Worm (Caenorhabditis elegans) whole organism, L1 larva: Measurements from ENCODE around the gene M04B2.4.

Experiments
- ceh-82 ChIP-seq, 3 experiments: fragments of 150-350 bp in 1 of 3; sonication (generic microtip) in 2 of 3; optimal IDR thresholded peaks; 2 replicates each; lab custom pipeline; 2014 to 2017; ENCODE audit warnings: missing biosample characterization in 3 of 3, missing genetic modification characterization in 3 of 3
- elt-2 ChIP-seq: sonication (generic microtip); optimal IDR thresholded peaks from 2 replicates; lab custom pipeline; 2016; ENCODE audit warnings: missing genetic modification characterization, mild to moderate bottlenecking, inconsistent platforms, missing compliant biosample characterization, missing genetic modification reagents
- fkh-10 ChIP-seq: sonication (generic microtip); optimal IDR thresholded peaks from 2 replicates; lab custom pipeline; 2017; ENCODE audit warnings: missing biosample characterization, missing genetic modification reagents, missing genetic modification characterization
- hpl-2 ChIP-seq: fragments of 150-350 bp; optimal IDR thresholded peaks from 2 replicates; lab custom pipeline; 2014; ENCODE audit warnings: missing biosample characterization, missing genetic modification reagents, missing genetic modification characterization
- lin-13 ChIP-seq: fragments of 150-350 bp; optimal IDR thresholded peaks from 2 replicates; lab custom pipeline; 2014; ENCODE audit warnings: missing biosample characterization, missing genetic modification reagents, missing genetic modification characterization
- mep-1 ChIP-seq: fragments of 150-350 bp; optimal IDR thresholded peaks from 2 replicates; lab custom pipeline; 2014; ENCODE audit warnings: missing biosample characterization, missing genetic modification characterization
- skn-1 ChIP-seq: fragments of 150-350 bp; optimal IDR thresholded peaks from 2 replicates; lab custom pipeline; 2014; ENCODE audit warnings: missing biosample characterization, missing genetic modification characterization

- TF ChIP-seq skn-1 (tag; lab: Kevin White, UChicago) (no peak), hpl-2 (no peak), ceh-82 (tag; optimal IDR thresholded peaks at IDR 0.05; lab: Kevin White, UChicago) (no peak), lin-13 (GFP tag; lab: Kevin White, UChicago) (no peak), mep-1 (no peak), fkh-10 (GFP tag; lab: Kevin White, UChicago) (no peak), elt-2 (no peak)
Measured at ce11 chrIV:11498169-11498568, 22.7 kb downstream of the M04B2.4 start, which contains the start of gene sms-1.
